Worm (Caenorhabditis elegans) whole organism, dauer: Measurements from ENCODE around the gene inx-18.
A peak's percentile ranks its signal among the peaks of the same experiment; 100 is the strongest.

Source experiments
- unc-62 ChIP-seq: sonication (generic microtip); optimal IDR thresholded peaks from 2 replicates; lab custom pipeline; 2017; ENCODE audit warnings: missing biosample characterization, missing genetic modification reagents, missing genetic modification characterization

The inx-18 gene

DNA sequence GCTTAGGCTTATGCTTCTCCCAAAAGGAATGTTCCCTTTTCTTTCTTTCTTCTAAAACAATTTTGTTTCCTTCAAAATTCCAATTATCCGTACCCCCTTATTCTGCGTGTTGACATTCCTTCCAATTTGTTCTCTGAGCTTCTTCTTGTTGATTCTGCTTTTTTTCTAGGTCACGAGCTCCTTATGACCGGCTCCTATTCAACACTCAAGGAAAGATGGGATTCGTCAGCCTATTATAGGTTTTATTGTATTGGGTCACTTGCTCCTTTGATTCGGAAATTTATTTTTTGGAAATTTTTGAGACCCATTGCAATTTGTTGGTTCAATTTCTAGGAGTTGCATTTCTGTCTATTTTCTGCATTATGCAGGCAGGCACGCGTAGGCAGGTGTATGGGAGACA lies 33.0 kb downstream of the inx-18 start:
- TF ChIP-seq unc-62 (GFP tag; lab: Kevin White, UChicago) = no peak

DNA sequence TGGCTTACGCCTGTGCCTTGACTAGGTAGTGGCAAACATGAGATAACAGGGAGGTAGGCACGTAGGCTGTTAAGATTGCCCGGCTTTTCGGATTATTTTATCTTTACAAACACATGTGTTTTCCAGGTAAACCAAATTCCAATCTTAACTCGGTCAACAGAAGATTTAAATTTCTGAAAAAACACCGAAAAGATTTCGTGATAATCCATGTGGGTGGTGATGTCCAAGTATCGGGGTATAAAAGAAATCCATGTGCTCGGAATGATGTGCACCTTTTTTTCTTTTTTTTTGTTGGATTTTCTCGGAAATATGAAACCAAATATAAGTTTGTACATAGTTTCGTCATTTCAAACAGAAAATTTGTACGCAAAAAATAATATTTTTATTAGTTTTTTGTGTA lies 37.3 kb downstream of the inx-18 start:
- TF ChIP-seq unc-62 (GFP tag; lab: Kevin White, UChicago) = no peak

DNA sequence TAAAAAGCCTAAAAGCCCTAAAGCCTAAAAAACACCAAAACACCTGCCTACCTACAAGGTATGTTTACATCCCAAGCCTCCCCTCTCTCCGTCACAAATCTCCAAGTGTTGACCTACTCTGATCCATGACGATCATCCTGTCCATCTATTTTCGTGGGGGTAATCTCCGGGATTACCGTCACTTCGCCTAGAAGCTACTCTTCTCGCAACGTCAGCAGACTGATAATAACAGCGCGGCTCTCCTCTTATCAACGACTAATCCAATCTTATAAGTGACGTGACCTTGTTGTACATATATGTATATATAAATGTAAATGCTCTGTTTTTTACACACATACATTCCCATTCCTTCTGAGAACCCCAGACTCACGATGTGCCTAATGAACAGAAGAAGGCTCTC lies 42.2 kb downstream of the inx-18 start:
- no peak for TF ChIP-seq unc-62 (GFP tag; lab: Kevin White, UChicago)

DNA sequence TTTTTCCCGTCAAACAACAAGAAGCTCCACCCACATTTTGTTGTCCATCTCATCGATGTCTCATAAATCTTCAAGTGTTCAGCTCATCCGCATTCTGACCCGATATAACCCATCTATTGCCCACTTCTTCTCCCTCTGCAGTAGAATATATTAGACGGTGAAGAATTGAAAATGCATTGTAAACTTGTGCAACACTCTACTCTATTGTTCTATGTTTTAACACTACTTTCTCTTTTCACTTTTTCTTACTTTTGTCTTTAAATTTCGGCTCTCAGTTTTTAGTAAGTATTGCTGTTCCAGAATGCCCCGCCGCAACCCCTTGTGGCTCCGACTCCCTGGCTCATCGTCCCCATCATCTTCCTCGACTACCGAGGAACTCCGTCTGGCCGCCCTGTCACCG lies 43.2 kb downstream of the inx-18 start, which contains the start of gene K11H12.9:
K11H12.9 (plus strand) TSS at position 301 of the 400 bp plus-strand sequence.
- TF ChIP-seq unc-62 (GFP tag; lab: Kevin White, UChicago) = no peak

DNA sequence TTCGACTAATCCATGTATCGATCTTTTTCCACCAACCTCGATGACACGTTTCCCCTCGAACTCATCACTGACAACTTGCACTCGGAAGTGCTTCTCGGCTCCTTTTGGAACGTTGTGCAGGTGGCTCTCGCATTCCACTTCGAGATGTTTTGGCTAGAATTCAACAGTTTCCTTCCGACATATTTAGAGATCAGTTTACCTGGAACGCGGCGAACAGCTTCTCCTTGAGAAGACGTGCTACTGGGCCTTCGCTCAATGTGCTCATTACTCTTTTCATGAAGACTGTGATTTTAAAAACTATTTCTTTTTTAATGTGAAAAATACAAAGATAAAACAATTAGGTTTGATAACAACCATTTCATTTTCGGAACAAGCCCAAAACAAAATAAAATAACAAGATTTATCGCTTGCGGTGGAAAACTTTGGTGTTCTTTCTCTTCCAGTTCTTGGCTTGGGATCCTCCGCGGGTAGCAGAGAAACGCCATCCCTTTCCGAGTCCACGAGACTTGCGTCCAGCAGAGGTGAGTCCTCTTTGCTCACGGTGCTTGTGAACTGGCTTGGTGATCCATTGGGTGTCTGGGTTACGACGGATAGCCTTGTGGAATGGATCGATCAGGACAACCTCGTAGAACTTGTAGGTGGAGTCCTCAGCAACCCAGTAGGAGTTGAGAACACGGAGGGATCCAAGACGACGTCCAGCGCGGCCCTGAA lies 47.1 kb downstream of the inx-18 start, which contains the start of gene K11H12.1:
K11H12.1 (minus strand) TSS at position 284 of the 711 bp plus-strand sequence.
- TF ChIP-seq unc-62 (GFP tag; lab: Kevin White, UChicago) = no peak

DNA sequence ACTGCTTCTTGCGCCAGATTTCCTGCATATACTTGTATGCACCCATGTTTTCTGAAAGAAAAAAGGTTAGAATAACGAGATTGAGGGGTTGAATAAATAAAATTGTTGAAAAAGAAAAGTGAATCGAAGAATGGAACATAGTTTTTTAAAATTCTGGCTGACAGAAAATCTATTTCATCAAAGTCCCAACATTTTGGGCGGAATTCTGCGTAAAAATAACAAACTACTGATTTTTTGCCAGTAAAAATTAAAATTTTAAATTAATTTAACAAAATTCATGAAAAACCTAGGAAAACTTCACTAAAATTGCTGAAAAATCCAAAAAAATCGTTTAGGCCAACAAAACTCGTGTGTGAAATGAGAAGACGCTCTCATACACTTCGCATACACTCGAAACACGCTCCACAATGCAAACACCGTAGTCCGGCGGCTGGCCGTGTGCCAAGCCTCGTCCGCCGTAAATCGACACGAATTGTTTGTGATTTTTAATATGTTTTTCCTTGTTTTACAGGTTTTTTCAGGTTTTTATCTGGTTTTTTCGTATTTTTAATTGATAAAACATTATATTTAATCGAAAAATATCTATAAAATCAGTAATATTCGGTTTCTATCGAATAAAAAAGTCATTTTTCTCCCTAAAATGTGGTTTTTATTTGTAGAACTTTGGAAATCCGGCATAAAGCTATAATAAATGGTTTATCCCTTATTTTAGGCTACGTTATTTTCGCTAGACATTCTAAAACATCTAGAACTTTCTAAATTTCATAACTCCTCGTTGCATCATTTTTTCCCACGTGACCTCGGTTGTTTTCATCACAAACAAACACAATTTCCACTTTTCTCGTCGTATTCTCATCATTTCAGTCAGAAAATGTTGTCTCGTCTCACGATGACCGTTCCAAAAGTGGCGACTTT lies 48.6 kb downstream of the inx-18 start, which contains the start of the genes rpl-15 and K11H12.8:
rpl-15 (minus strand) TSS at position 51 of the 915 bp plus-strand sequence.
K11H12.8 (plus strand) TSS at position 865 of the 915 bp plus-strand sequence.
- peak; percentile 54 for TF ChIP-seq unc-62 (GFP tag; lab: Kevin White, UChicago)

DNA sequence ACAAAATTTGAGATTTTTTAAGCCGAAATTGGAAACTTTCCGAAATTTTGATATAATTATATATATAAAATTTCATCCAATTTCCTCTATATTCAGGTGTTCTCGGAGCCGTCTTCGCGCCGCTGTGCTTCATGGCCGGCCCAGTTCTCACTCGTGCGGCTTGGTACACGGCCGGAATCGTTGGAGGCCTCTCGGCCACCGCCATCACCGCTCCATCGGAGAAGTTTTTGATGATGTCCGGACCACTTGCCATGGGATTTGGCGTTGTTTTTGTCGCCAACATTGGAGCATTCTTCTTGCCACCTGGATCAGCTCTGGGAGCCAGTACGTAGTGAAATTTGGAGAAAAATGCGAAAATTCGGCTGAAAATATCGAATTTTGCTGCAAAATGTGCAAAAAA lies 50.9 kb downstream of the inx-18 start:
- no peak for TF ChIP-seq unc-62 (GFP tag; lab: Kevin White, UChicago)

DNA sequence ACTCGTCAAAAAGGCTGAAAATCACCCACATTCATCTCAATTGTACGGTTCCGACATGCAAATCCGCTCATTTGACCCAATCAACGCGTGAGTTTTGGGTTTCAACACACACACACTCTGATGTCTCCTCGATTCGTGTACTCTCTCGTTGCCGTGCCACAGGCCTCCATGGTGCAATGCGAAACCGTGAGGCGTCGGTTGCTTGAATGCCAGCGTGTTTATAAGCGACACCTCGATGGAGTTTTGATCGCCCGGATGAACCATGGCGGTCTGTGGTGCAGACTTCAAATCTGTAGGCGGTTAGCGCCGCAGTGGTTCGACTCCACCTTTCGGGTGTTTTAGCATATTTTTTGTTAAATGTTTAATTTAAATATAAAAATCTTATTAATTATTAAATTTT lies 51.8 kb downstream of the inx-18 start:
- no peak for TF ChIP-seq unc-62 (GFP tag; lab: Kevin White, UChicago)

DNA sequence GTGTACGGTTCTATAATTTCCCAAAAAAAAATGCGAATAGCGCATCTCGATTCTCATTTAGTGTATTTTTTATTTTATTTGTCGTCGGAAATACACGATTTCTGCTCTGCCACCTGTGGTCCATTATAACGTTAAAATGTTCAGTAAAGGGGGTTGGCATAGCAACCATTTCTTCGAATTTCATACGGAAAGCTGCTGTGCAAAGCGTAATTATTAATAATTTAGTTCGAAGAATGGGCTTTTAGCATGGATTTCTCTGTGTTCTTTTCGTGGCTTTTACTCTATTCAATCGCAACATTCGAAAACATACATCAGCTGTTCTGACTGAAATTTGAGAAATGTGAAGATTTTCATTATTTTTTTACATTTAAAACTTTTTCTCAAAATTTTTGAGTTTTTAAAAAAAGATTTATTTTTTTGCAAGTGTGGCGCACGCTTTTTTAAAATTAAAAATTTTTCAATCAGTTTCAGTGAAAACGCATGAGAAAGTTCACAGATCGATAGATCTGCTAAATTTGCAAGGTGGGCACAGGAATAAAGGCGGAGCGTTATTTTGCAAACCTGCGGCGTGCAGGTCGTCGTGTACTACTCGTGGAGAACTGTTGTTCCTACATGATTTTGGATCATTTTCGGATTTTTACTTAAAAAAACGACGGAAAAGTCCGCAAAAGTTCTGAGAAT lies 52.5 kb downstream of the inx-18 start:
- no peak for TF ChIP-seq unc-62 (GFP tag; lab: Kevin White, UChicago)

DNA sequence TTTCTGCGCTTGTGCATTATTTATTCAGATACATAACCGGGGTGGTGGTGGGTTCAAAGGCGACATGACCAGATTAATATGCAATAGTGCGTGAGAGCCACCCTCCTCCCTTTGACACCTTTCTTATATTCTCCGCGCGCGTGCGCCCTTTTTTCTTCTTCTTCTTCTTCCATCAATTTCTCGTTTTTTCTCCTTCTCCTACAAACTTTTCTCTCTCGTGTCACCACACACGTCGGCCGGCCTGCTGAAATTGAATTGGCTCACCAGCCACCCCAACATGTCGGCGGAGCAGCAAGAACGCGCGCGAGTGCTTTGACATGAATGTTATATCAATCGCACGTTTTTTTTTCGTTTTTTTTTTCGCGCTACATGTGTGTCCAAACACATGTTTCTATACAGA lies 53.4 kb downstream of the inx-18 start:
- no peak for TF ChIP-seq unc-62 (GFP tag; lab: Kevin White, UChicago)

DNA sequence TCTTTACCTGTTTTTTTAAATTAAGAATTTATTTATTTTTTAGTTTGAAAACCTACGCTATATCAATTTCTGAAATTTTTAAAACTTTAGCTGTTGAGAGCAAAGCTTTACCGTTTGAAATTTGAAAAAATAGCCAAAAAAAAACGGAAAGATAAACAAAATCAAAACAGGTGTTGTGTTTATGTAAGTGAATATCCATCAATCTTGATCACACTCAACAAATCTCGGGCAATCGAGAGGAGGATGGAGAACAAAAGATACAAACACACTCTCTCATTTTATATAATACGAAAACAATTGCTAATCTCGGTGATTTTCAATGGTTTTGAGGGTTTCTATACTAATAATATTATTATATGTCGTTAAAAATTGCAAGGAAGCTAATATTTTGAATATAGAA lies 55.5 kb downstream of the inx-18 start:
- no peak for TF ChIP-seq unc-62 (GFP tag; lab: Kevin White, UChicago)
